Worm (Caenorhabditis elegans) whole organism, L2 larva: ENCODE results near the gene ZK863.8.

Experiments
- alr-1 ChIP-seq: fragments of 150-350 bp; optimal IDR thresholded peaks from 2 replicates; lab custom pipeline; 2014; ENCODE audit warnings: missing biosample characterization, missing genetic modification characterization
- ceh-82 ChIP-seq: fragments of 150-350 bp; optimal IDR thresholded peaks from 2 replicates; lab custom pipeline; 2014; ENCODE audit warnings: missing biosample characterization, missing genetic modification characterization
- nhr-11 ChIP-seq: fragments of 150-350 bp; optimal IDR thresholded peaks from 2 replicates; lab custom pipeline; 2014; ENCODE audit warnings: missing biosample characterization, missing genetic modification characterization
- unc-55 ChIP-seq: fragments of 150-350 bp; sonication (generic microtip); optimal IDR thresholded peaks from 3 replicates; lab custom pipeline; 2014; ENCODE audit warnings: missing biosample characterization, missing genetic modification reagents, missing genetic modification characterization
- unc-62 ChIP-seq: fragments of 150-350 bp; optimal IDR thresholded peaks from 2 replicates; lab custom pipeline; 2014; ENCODE audit warnings: missing biosample characterization, missing genetic modification reagents, missing genetic modification characterization
- zag-1 ChIP-seq: fragments of 150-350 bp; optimal IDR thresholded peaks from 2 replicates; lab custom pipeline; 2014; ENCODE audit warnings: missing biosample characterization, missing genetic modification characterization

- no peak for TF ChIP-seq unc-62 (GFP tag; lab: Kevin White, UChicago)
- no peak for TF ChIP-seq zag-1 (tag; lab: Kevin White, UChicago)
- TF ChIP-seq unc-55 (GFP tag; lab: Kevin White, UChicago), result no peak
- TF ChIP-seq ceh-82 (tag; lab: Kevin White, UChicago), result no peak
- TF ChIP-seq alr-1 (tag; lab: Kevin White, UChicago), result no peak
- no peak for TF ChIP-seq nhr-11
These were observed 10.4 kb upstream of the ZK863.8 start for ce11 chrV:12197748-12198147.
